Worm (Caenorhabditis elegans): ENCODE results near the gene nhx-3.

The nhx-3 gene

DNA sequence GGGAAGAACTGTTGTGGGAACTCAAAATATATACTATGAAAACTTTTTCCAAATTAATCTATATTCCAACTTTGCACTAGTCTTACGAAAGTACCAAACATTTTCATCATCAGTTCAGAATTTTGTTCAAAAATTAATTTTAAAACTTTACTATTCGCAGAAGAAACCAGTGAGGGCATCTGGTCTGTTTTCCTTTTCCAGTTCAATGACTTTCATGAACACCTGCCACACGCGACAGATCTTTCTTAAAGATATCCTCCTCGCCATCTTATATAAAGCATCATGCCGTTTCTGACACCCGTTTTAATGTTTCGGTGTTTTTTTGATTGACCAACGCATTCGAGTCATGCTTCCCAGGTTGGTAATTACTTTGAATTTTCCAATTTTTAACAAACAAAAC, 12.4 kb downstream of the nhx-3 start, which contains the start of gene C54F6.3:
Gene C54F6.3, plus strand, starts transcription at position 301 of the 400 bp plus-strand sequence.
- no peak for TF ChIP-seq npax-4 (tag; optimal IDR thresholded peaks at IDR 0.05)

DNA sequence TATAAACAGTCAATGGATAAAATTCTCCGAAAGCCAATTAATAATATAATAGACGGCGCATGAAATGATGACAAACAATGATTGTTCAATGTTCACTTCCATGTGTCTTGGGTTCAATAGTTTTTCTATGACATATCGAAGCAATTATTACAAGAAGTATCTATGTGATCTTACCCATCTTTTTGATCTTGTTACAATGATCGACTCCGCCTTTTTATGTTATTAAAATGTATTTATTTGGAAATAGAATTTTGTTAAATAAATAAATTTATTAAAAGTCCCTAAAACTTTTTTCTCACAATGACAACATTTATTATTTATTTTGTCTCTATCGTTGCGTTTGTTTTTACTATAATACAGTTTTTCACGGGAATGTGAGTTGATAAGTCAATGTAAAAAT, 15.5 kb downstream of the nhx-3 start, which contains the start of gene swt-2:
Gene swt-2, plus strand, starts transcription at position 301 of the 400 bp plus-strand sequence.
- no peak for TF ChIP-seq ama-1 (optimal IDR thresholded peaks at IDR 0.05)
- TF ChIP-seq Y22D7AL.16 (tag; optimal IDR thresholded peaks at IDR 0.05), result no peak
- no peak for TF ChIP-seq ceh-18 (tag; optimal IDR thresholded peaks at IDR 0.05)
- TF ChIP-seq ceh-14 (tag; optimal IDR thresholded peaks at IDR 0.05), result no peak
- TF ChIP-seq elt-2 (tag; optimal IDR thresholded peaks at IDR 0.05), result no peak
- no peak for TF ChIP-seq nhr-11 (tag; optimal IDR thresholded peaks at IDR 0.05)
- TF ChIP-seq pax-1 (tag; optimal IDR thresholded peaks at IDR 0.05), result no peak
- TF ChIP-seq ceh-48 (tag; optimal IDR thresholded peaks at IDR 0.05), result no peak
- no peak for TF ChIP-seq C08G9.2 (tag; optimal IDR thresholded peaks at IDR 0.05)
- TF ChIP-seq ceh-24 (tag; optimal IDR thresholded peaks at IDR 0.05), result no peak
- TF ChIP-seq ref-2 (tag; optimal IDR thresholded peaks at IDR 0.05), result no peak

DNA sequence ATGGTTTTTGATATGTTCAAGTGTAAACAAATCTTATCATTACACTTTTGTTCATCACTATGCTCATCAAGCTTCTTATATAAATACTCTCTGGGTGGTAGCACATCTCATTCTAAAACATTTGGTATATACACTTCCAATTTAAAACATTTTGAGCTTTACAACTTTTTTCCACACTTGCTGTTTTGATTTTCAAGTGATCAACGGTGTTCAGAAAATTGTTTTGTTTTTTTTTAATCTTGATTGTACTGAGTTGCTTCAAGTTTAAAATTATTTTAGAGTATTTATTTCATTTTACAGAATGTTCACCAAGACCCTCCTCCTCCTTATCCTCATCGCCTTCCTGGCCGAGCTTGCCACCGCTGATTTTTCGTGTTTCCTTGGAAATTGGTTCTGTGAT, 16.5 kb downstream of the nhx-3 start, which contains the start of gene C54F6.5:
Gene C54F6.5, plus strand, starts transcription at position 301 of the 400 bp plus-strand sequence.
- TF ChIP-seq C08G9.2 (tag; optimal IDR thresholded peaks at IDR 0.05), result no peak
- TF ChIP-seq ahr-1 (tag; optimal IDR thresholded peaks at IDR 0.05), result no peak
- no peak for TF ChIP-seq unc-55 (GFP tag; optimal IDR thresholded peaks at IDR 0.05)
- TF ChIP-seq ceh-2 (tag; optimal IDR thresholded peaks at IDR 0.05), result no peak
- TF ChIP-seq dve-1 (tag; optimal IDR thresholded peaks at IDR 0.05), result no peak
- no peak for TF ChIP-seq ceh-6 (GFP tag; optimal IDR thresholded peaks at IDR 0.05)
- no peak for TF ChIP-seq hlh-30 (tag; optimal IDR thresholded peaks at IDR 0.05; ENCODE audit: insufficient read depth)
- no peak for TF ChIP-seq syd-9 (tag; optimal IDR thresholded peaks at IDR 0.05)
- no peak for TF ChIP-seq zip-5 (tag; optimal IDR thresholded peaks at IDR 0.05)
- no peak for TF ChIP-seq che-1 (tag; optimal IDR thresholded peaks at IDR 0.05)
- TF ChIP-seq tbx-7 (tag; optimal IDR thresholded peaks at IDR 0.05), result no peak
- TF ChIP-seq F13H6.1 (tag; optimal IDR thresholded peaks at IDR 0.05), result no peak
- no peak for TF ChIP-seq hlh-13 (GFP tag; optimal IDR thresholded peaks at IDR 0.05)

DNA sequence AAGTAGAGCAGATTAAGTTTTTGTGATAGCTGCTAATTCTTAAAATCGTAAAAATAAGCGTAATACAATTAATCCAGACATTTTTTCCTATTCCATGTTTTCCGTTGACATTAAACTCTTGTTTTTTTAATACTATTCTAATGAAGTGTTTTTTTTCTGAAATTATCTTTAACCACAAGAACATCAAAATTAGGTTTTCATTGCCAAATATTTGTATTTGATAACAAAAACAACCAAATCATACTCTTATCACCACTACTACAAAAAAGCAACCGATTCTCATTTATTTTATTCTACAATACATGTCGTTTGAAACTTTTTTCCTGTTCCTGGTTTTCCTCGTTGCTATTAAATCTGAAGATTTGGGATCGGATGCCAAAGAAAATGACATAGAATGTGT, 18.2 kb downstream of the nhx-3 start, which contains the start of gene C54F6.17:
Gene C54F6.17, plus strand, starts transcription at position 301 of the 400 bp plus-strand sequence.
- TF ChIP-seq ets-4 (tag; optimal IDR thresholded peaks at IDR 0.05) (no peak), fkh-10 (GFP tag; optimal IDR thresholded peaks at IDR 0.05) (no peak), ahr-1 (tag; optimal IDR thresholded peaks at IDR 0.05) (no peak), sox-2 (GFP tag; IDR thresholded peaks at IDR 0.05) (no peak), unc-3 (GFP tag; conservative IDR thresholded peaks at IDR 0.05) (no peak), unc-3 (tag; optimal IDR thresholded peaks at IDR 0.05) (no peak), gmeb-2 (tag; optimal IDR thresholded peaks at IDR 0.05) (no peak)

DNA sequence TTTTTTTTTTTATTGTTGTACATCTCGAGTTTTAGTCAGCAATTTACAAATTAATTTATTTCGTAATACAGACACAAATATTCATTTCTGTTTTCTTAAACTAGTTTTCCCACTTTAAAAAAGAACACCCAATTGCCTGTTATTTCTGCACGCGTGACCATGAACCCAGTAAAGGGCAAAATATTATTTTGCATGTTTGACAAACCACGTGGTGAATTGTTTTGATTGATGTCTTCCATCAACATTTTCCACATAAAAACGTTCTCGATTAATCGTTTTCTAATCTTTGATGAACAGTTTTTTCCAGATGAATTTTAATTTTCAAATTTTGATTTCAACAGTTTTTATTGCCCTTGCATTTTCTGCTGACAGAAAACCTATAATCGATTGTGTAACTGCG, 19.6 kb downstream of the nhx-3 start, which contains the start of gene C54F6.18:
Gene C54F6.18, plus strand, starts transcription at position 301 of the 400 bp plus-strand sequence.
- no peak for TF ChIP-seq eyg-1 (tag; optimal IDR thresholded peaks at IDR 0.05)
- TF ChIP-seq K02D7.2 (tag; optimal IDR thresholded peaks at IDR 0.05), result no peak
- TF ChIP-seq pat-9 (tag; optimal IDR thresholded peaks at IDR 0.05), result no peak
- TF ChIP-seq ceh-34 (tag; optimal IDR thresholded peaks at IDR 0.05), result no peak
- TF ChIP-seq dve-1 (tag; optimal IDR thresholded peaks at IDR 0.05), result no peak
- TF ChIP-seq ceh-6 (GFP tag; optimal IDR thresholded peaks at IDR 0.05), result no peak
- TF ChIP-seq hlh-15 (tag; optimal IDR thresholded peaks at IDR 0.05), result no peak
- no peak for TF ChIP-seq npax-4 (tag; optimal IDR thresholded peaks at IDR 0.05)
- TF ChIP-seq ceh-48 (tag; optimal IDR thresholded peaks at IDR 0.05), result no peak
- no peak for TF ChIP-seq zip-5 (tag; optimal IDR thresholded peaks at IDR 0.05)
- no peak for TF ChIP-seq ceh-24 (tag; optimal IDR thresholded peaks at IDR 0.05)
- TF ChIP-seq dmd-4 (tag; optimal IDR thresholded peaks at IDR 0.05; ENCODE audit: borderline replicate concordance), result no peak
- no peak for TF ChIP-seq ceh-2 (tag; optimal IDR thresholded peaks at IDR 0.05)
- no peak for TF ChIP-seq fkh-6 (tag; optimal IDR thresholded peaks at IDR 0.05)
- no peak for TF ChIP-seq mec-3 (tag; optimal IDR thresholded peaks at IDR 0.05; ENCODE audit: borderline replicate concordance)

Measured in whole organism, late embryonic.